Worm (Caenorhabditis elegans) whole organism, early embryonic: ENCODE data around the gene sec-24.1.

Experiments
- B0310.2 ChIP-seq: sonication (generic microtip); optimal IDR thresholded peaks from 2 replicates; lab custom pipeline; 2016; ENCODE audit warnings: mild to moderate bottlenecking, missing genetic modification characterization, missing compliant biosample characterization
- F13C5.2 ChIP-seq: sonication (generic microtip); optimal IDR thresholded peaks from 2 replicates; lab custom pipeline; 2017; ENCODE audit warnings: mild to moderate bottlenecking, missing genetic modification characterization, inconsistent platforms, missing compliant biosample characterization
- aly-1 ChIP-seq: sonication (generic microtip); optimal IDR thresholded peaks from 2 replicates; lab custom pipeline; 2016; ENCODE audit warnings: missing genetic modification characterization, missing compliant biosample characterization
- ama-1 ChIP-seq: fragments of 150-350 bp; optimal IDR thresholded peaks from 2 replicates; lab custom pipeline; 2014
- ceh-13 ChIP-seq: fragments of 200-800 bp; sonication (Bioruptor generic); optimal IDR thresholded peaks from 2 replicates; lab custom pipeline; 2018; ENCODE audit warnings: mild to moderate bottlenecking, missing genetic modification characterization, missing compliant biosample characterization
- ceh-36 ChIP-seq: sonication (generic microtip); optimal IDR thresholded peaks from 2 replicates; lab custom pipeline; 2016; ENCODE audit warnings: missing genetic modification characterization, inconsistent platforms, missing compliant biosample characterization
- ets-7 ChIP-seq: sonication (generic microtip); optimal IDR thresholded peaks from 2 replicates; lab custom pipeline; 2016; ENCODE audit warnings: missing genotype, missing genetic modification characterization, missing compliant biosample characterization
- flt-1 ChIP-seq: fragments of 200-800 bp; sonication (Bioruptor generic); IDR thresholded peaks from 2 replicates; pipeline ENCODE4 v1.3.6; 2022; ENCODE audit warnings: missing genetic modification characterization, missing compliant biosample characterization
- hmbx-1 ChIP-seq: sonication (generic microtip); optimal IDR thresholded peaks from 2 replicates; lab custom pipeline; 2016; ENCODE audit warnings: mild to moderate bottlenecking, missing genetic modification characterization, missing compliant biosample characterization
- hmg-4 ChIP-seq: fragments of 200-800 bp; sonication (Bioruptor generic); optimal IDR thresholded peaks from 2 replicates; lab custom pipeline; 2018; ENCODE audit warnings: mild to moderate bottlenecking, missing genetic modification characterization, missing compliant biosample characterization
- hnd-1 ChIP-seq: sonication (generic microtip); optimal IDR thresholded peaks from 2 replicates; lab custom pipeline; 2016; ENCODE audit warnings: missing genetic modification characterization, missing compliant biosample characterization
- pes-1 ChIP-seq: fragments of 200-800 bp; sonication (Bioruptor generic); IDR thresholded peaks from 2 replicates; pipeline ENCODE4 v1.3.6; 2022; ENCODE audit warnings: missing genetic modification reagents, missing genetic modification characterization, missing compliant biosample characterization
- scrt-1 ChIP-seq: fragments of 200-800 bp; sonication (Bioruptor generic); IDR thresholded peaks from 2 replicates; pipeline ENCODE4 v1.3.6; 2022; ENCODE audit warnings: missing genetic modification characterization, missing compliant biosample characterization
- sea-1 ChIP-seq: fragments of 200-800 bp; sonication (Bioruptor generic); conservative IDR thresholded peaks from 2 replicates; pipeline ENCODE4 v1.3.6; 2022; ENCODE audit warnings: missing genetic modification characterization, missing compliant biosample characterization
- tbx-11 ChIP-seq: fragments of 200-800 bp; sonication (Bioruptor generic); IDR thresholded peaks from 2 replicates; pipeline ENCODE4 v1.3.6; 2022; ENCODE audit warnings: missing genetic modification characterization, missing compliant biosample characterization
- tbx-37 ChIP-seq: fragments of 200-800 bp; sonication (Bioruptor generic); conservative IDR thresholded peaks from 2 replicates; pipeline ENCODE4 v1.3.6; 2022; ENCODE audit warnings: missing genetic modification reagents, missing genetic modification characterization, missing compliant biosample characterization
- tra-4 ChIP-seq: sonication (generic microtip); optimal IDR thresholded peaks from 2 replicates; lab custom pipeline; 2017; ENCODE audit warnings: missing genetic modification characterization, missing compliant biosample characterization

Gene sec-24.1

DNA sequence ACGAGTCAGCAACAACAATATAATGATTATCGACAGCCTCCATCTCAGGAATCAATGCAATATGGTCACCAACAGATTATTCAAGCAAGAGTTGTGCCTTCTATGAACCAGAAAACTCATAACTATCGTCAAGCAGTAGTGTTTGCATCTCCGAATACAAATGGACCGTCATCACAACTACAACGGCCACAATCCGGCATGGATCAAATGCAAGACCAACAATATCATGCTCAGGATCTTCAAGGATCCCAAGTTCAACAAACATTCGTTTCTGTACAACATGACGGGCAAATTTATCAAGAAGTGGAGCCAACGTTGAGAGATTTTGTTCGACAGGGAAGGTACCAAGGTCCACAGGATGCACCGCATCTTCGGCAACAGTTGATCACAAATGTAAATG, 31.1 kb upstream of the sec-24.1 start:
- TF ChIP-seq flt-1 (GFP tag; lab: Robert Waterston, UW) = no peak
- TF ChIP-seq tbx-11 (GFP tag; lab: Robert Waterston, UW) = no peak
- no peak for TF ChIP-seq scrt-1

DNA sequence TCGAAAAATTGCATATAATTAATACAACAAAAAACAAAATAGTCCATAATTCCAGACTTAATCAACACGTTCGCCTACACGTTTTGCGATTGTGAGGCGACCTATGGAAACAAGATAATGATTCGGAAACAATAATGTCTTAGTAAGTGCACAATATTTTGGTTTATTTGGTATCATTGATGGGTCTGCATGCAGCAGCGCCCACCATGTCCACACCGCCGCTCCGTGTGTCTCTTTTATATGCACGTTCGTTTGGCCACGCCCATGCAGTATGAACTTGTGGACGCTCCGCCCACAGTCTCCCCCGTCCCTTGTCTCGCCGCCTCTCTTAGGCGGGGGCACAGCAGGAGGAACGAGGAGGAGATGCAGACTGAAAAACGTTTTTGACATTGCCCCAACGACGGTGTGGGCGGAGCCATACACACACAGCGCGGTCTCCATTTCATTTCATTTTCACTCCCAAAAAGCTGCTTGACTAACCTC, 28.2 kb upstream of the sec-24.1 start, which contains the start of gene mig-38:
Gene mig-38 (plus strand): TSS at position 54 of the 483 bp plus-strand sequence.
- TF ChIP-seq hmg-4 (GFP tag; lab: Kevin White, UChicago) = peak; percentile 45
- TF ChIP-seq hnd-1 (tag; lab: Kevin White, UChicago) = no peak
- peak; percentile 48; the same call in 1 of the 2 replicates for TF ChIP-seq sea-1 (GFP tag; lab: Robert Waterston, UW)

ce11 chrIV:11593415-11594190, 27.6 kb upstream of the sec-24.1 start, which contains the start of gene F40F11.3:
F40F11.3 (minus strand) TSS chrIV:11594003.
- TF ChIP-seq pes-1 (GFP tag; lab: Robert Waterston, UW) (no peak), tbx-11 (GFP tag; lab: Robert Waterston, UW) (0 out of 2 replicates have a peak, but pooled peaks have one; percentile 14), hmg-4 (GFP tag; lab: Kevin White, UChicago) (peak; percentile 38), F13C5.2 (tag; lab: Kevin White, UChicago) (peak; percentile 64)

ce11 chrIV:11592820-11593219, 26.8 kb upstream of the sec-24.1 start:
- TF ChIP-seq tbx-37 (peak; percentile 73; the same call in 1 of the 2 replicates), aly-1 (tag; lab: Kevin White, UChicago) (no peak), pes-1 (GFP tag; lab: Robert Waterston, UW) (0 out of 2 replicates have a peak, but pooled peaks have one; percentile 28)

DNA sequence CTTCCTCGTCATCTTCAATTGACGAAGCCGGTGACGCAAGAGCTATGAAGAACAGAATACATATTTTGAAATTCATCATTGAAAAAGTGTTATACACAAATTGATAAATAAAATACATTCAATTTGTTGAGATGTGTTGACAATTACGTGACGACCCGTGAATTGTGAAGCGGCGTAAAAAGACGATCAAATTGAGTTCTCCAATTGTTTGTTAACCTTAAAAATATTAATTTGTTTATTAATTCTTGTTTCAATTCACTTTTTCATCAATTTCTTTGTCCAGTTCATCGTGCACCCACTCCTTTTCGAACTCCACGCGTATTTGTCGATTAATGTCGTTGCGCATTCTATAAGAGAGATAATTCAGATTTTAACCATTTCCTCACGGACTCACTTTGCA, 26.2 kb upstream of the sec-24.1 start, which contains the start of gene spe-36:
Gene spe-36 (minus strand): TSS at position 101 of the 400 bp plus-strand sequence.
- TF ChIP-seq ceh-13 (no peak), hnd-1 (tag; lab: Kevin White, UChicago) (no peak), pes-1 (GFP tag; lab: Robert Waterston, UW) (no peak), tbx-37 (no peak), ets-7 (no peak), hmbx-1 (tag; lab: Kevin White, UChicago) (no peak), ceh-36 (tag; lab: Kevin White, UChicago) (no peak), tbx-11 (GFP tag; lab: Robert Waterston, UW) (no peak)

ce11 chrIV:11586484-11586883, 20.5 kb upstream of the sec-24.1 start:
- TF ChIP-seq tbx-37 (no peak), hnd-1 (tag; lab: Kevin White, UChicago) (no peak), F13C5.2 (tag; lab: Kevin White, UChicago) (no peak), scrt-1 (no peak), tra-4 (tag; lab: Kevin White, UChicago) (no peak), ets-7 (no peak)

- TF ChIP-seq hmg-4 (GFP tag; lab: Kevin White, UChicago) = no peak
- TF ChIP-seq pes-1 (GFP tag; lab: Robert Waterston, UW) = no peak
- no peak for TF ChIP-seq ama-1
- no peak for TF ChIP-seq tbx-37
These were observed 18.9 kb upstream of the sec-24.1 start for ce11 chrIV:11584853-11585252.

DNA sequence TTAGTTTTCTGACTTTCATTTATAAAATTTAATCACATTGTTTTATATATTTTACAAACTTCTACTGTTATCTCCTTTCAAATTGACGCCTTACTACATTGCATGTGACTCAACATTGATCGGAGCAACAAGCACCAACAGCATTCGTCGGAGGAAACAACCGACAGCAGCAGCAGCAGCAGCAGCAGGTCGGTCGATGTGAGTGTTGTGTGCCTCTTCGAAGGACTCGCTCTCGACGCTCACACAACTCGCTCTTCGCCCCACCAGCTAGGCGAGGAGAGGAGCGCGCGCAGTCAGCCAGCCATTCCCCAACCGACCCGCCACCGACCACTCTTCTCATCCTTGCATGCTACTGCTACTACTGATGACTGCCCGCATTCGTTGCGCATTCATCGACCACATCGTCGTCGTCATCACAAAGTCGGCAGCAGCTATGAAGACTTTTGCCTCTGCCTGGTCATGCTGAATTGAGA, 17.9 kb upstream of the sec-24.1 start, which contains the start of gene F12F6.1:
Gene F12F6.1 (plus strand): TSS at position 51 of the 473 bp plus-strand sequence.
- TF ChIP-seq ceh-36 (tag; lab: Kevin White, UChicago) (no peak), sea-1 (GFP tag; lab: Robert Waterston, UW) (0 out of 2 replicates have a peak, but pooled peaks have one; percentile 46), tbx-37 (no peak), hmg-4 (GFP tag; lab: Kevin White, UChicago) (peak; percentile 81)

DNA sequence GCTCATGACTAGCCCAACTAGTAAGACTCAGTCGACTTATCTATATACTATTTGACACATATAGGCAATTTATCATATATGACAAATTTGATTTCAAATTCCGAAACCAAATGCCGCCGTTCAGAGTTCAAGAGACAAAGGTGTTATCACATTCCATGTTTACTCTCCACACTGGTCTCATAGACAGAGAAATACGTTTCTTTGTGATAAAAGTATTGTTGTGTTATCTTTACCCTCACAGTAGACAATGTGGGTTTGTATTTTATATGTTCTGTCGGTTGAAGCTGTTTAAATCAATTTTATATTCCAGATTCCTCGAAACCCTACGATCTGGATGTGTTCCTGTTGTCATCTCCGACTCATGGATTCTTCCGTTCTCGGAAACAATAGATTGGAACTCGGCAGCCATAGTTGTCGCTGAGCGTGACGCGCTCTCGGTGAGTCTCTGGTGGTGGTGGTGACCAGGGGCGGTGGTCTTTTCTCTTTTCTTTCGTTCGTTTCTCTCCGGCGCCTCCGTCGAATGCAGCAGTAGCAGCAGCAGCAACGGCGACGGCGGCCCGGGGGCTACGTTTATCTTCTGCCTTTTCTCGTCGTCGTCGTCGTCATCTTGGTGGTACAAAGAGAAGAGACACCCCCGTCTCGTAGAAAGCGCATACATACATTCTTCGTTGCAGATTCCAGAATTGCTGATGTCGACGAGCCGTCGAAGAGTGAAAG, 16.6 kb upstream of the sec-24.1 start:
- TF ChIP-seq tbx-11 (GFP tag; lab: Robert Waterston, UW) (no peak), tra-4 (tag; lab: Kevin White, UChicago) (no peak), B0310.2 (tag; lab: Kevin White, UChicago) (no peak), hmg-4 (GFP tag; lab: Kevin White, UChicago) (peak; percentile 16), F13C5.2 (tag; lab: Kevin White, UChicago) (no peak), sea-1 (GFP tag; lab: Robert Waterston, UW) (no peak), pes-1 (GFP tag; lab: Robert Waterston, UW) (peak; percentile 22; the same call in 1 of the 2 replicates), ceh-36 (tag; lab: Kevin White, UChicago) (no peak), flt-1 (GFP tag; lab: Robert Waterston, UW) (no peak), aly-1 (tag; lab: Kevin White, UChicago) (no peak)
